Fruit fly (Drosophila melanogaster) whole organism, adult: ENCODE data around the gene Ibf2.

Source experiments
- CG11617 ChIP-seq: fragments of 200-800 bp; sonication (Bioruptor generic); optimal IDR thresholded peaks from 2 replicates; lab custom pipeline; 2017; ENCODE audit warnings: mild to moderate bottlenecking, missing biosample characterization, missing genetic modification reagents, missing genetic modification characterization
- CG12768 ChIP-seq: fragments of 200-800 bp; sonication (Bioruptor generic); optimal IDR thresholded peaks from 2 replicates; lab custom pipeline; 2017; ENCODE audit warnings: missing biosample characterization, missing genetic modification characterization, mild to moderate bottlenecking, moderate library complexity, missing genetic modification reagents
- CG14711 ChIP-seq: fragments of 200-800 bp; sonication (Bioruptor generic); optimal IDR thresholded peaks from 2 replicates; lab custom pipeline; 2018; ENCODE audit warnings: missing biosample characterization, mild to moderate bottlenecking, missing genetic modification characterization, moderate library complexity
- CG1620 ChIP-seq: fragments of 200-800 bp; sonication (Bioruptor generic); optimal IDR thresholded peaks from 2 replicates; lab custom pipeline; 2016; ENCODE audit warnings: missing biosample characterization, missing genetic modification characterization
- CG33017 ChIP-seq: fragments of 200-800 bp; sonication (Bioruptor generic); optimal IDR thresholded peaks from 2 replicates; lab custom pipeline; 2018; ENCODE audit warnings: missing biosample characterization, mild to moderate bottlenecking, missing genetic modification characterization, moderate library complexity
- CG5204 ChIP-seq: fragments of 200-800 bp; sonication (Bioruptor generic); optimal IDR thresholded peaks from 2 replicates; lab custom pipeline; 2016; ENCODE audit warnings: missing biosample characterization, missing genetic modification characterization
- CG7045 ChIP-seq: fragments of 200-800 bp; sonication (Bioruptor generic); optimal IDR thresholded peaks from 2 replicates; lab custom pipeline; 2017; ENCODE audit warnings: missing biosample characterization, mild to moderate bottlenecking, missing genetic modification characterization
- CG7101 ChIP-seq: fragments of 200-800 bp; sonication (Bioruptor generic); optimal IDR thresholded peaks from 2 replicates; lab custom pipeline; 2018; ENCODE audit warnings: missing biosample characterization, mild to moderate bottlenecking, missing genetic modification characterization, moderate library complexity
- Clk ChIP-seq: fragments of 200-800 bp; sonication (Bioruptor generic); optimal IDR thresholded peaks from 2 replicates; lab custom pipeline; 2017; ENCODE audit warnings: missing biosample characterization, missing genetic modification characterization
- Crg-1 ChIP-seq: fragments of 200-800 bp; sonication (Bioruptor generic); optimal IDR thresholded peaks from 2 replicates; lab custom pipeline; 2016; ENCODE audit warnings: missing biosample characterization, missing genetic modification characterization
- Hr96 ChIP-seq: fragments of 200-800 bp; sonication (Bioruptor generic); optimal IDR thresholded peaks from 2 replicates; lab custom pipeline; 2016; ENCODE audit warnings: missing biosample characterization, missing genetic modification characterization
- Mnt ChIP-seq: fragments of 200-800 bp; sonication (Bioruptor generic); optimal IDR thresholded peaks from 2 replicates; lab custom pipeline; 2016; ENCODE audit warnings: missing biosample characterization, mild to moderate bottlenecking, missing genetic modification characterization
- bab1 ChIP-seq: fragments of 200-800 bp; sonication (Bioruptor generic); optimal IDR thresholded peaks from 3 replicates; lab custom pipeline; 2019; ENCODE audit warnings: missing biosample characterization, mild to moderate bottlenecking, missing genetic modification characterization, moderate library complexity
- cic ChIP-seq: fragments of 200-800 bp; sonication (Bioruptor generic); optimal IDR thresholded peaks from 2 replicates; lab custom pipeline; 2017; ENCODE audit warnings: missing biosample characterization, mild to moderate bottlenecking, missing genetic modification characterization, moderate library complexity
- cnc ChIP-seq, 2 experiments: fragments of >200 bp; optimal IDR thresholded peaks; 2 replicates each; lab custom pipeline; 2017
- kay ChIP-seq: fragments of 200-800 bp; sonication (Bioruptor generic); peaks from one replicate; lab custom pipeline; 2016; ENCODE audit warnings: missing biosample characterization, missing genetic modification characterization, borderline replicate concordance
- ovo ChIP-seq: fragments of 200-800 bp; sonication (Bioruptor generic); optimal IDR thresholded peaks from 2 replicates; lab custom pipeline; 2016; ENCODE audit warnings: missing biosample characterization, missing genetic modification characterization
- pad ChIP-seq: fragments of 200-800 bp; sonication (Bioruptor generic); optimal IDR thresholded peaks from 3 replicates; lab custom pipeline; 2017; ENCODE audit warnings: missing biosample characterization, missing genetic modification characterization, mild to moderate bottlenecking, moderate library complexity, missing genetic modification reagents
- tj ChIP-seq: fragments of 200-800 bp; sonication (Bioruptor generic); optimal IDR thresholded peaks from 3 replicates; lab custom pipeline; 2017; ENCODE audit warnings: missing biosample characterization, mild to moderate bottlenecking, missing genetic modification characterization, moderate library complexity
- toe ChIP-seq: fragments of 200-800 bp; sonication (Bioruptor generic); optimal IDR thresholded peaks from 2 replicates; lab custom pipeline; 2016; ENCODE audit warnings: missing biosample characterization, missing genetic modification characterization

Ibf2 gene

DNA sequence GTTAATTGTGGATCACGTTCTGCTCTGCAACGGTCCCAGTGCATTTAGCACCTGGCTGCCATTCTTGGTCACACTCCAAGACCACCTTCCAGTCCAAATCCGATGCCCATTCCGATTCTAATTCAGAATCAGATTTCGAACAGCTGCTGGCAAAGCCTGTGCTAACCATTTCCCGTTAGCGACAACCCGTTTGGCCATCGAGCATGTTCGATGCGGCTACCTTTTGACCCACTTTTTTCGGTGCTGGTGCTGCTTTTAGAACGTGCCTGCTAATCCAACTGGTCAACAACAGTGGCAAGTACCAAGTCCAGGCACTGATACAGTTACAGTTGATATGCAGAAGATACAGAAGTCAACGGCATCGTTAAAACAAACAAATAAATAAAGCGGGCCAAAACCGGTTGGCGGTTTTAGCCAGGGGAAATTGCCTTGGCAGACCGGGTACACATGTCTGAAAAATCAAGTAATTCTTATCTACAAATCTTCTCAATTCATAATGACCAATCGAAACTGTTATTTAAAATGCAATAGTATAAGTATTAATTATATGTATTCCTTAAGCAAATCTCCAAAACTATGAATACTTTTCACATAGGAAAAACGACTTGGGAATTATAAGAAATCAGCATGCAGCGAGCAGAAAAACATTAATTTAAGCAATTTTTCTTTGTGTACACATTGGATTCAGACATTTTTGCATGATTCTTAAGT lies 9.1 kb downstream of the Ibf2 start:
- no peak for TF ChIP-seq kay (GFP tag; lab: Kevin White, UChicago)
- no peak for TF ChIP-seq Crg-1 (GFP tag; lab: Kevin White, UChicago)
- no peak for TF ChIP-seq CG12768
- TF ChIP-seq CG11617 (GFP tag; lab: Kevin White, UChicago): no peak
- no peak for TF ChIP-seq Mnt (GFP tag; lab: Kevin White, UChicago)
- TF ChIP-seq CG33017 (tag; lab: Kevin White, UChicago): no peak
- TF ChIP-seq toe: no peak
- TF ChIP-seq CG5204 (GFP tag; lab: Kevin White, UChicago): no peak
- TF ChIP-seq CG1620 (GFP tag; lab: Kevin White, UChicago): no peak
- no peak for TF ChIP-seq cnc (optimal IDR thresholded peaks at IDR 0.05; lab: Kevin White, UChicago)

DNA sequence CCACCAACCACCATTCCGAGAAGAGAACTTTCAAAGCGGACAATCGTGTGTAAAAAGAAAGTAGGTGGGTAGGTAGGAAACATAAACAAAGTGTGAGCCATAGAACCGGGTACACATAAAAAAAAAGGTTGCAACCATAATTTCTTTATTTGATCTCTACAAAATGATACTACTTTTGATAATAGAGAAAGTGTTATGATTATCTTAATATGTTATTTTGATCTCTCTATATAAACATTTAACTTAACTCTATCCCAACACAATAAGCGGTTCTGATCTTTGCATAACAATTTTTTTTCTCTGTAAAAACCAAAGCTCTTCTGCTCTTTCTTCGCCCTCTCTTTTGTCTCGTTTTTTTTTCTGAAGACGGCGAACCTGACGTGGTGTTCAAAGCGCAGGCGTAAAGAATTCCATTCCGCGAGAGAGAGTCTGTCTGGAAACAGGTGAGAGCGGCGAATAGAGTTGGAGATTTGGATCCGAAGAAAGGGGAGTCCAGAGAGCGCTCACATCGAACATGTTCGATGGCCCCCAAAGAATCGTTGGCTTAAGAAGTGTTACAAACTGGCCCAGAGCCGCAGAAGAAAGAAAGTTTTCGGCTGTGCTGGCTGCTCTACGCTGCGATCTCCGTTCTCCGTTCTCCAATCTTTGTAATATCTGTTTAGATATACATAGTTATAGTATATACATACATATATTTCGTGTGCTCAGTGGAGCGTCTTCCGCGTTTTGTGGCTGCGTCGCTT lies 11.3 kb downstream of the Ibf2 start:
- TF ChIP-seq Hr96 (GFP tag; lab: Kevin White, UChicago) (no peak), CG7045 (GFP tag; lab: Kevin White, UChicago) (no peak), ovo (GFP tag; lab: Kevin White, UChicago) (no peak), Clk (GFP tag; lab: Kevin White, UChicago) (no peak), CG7101 (tag; lab: Kevin White, UChicago) (peak; percentile 34), Crg-1 (GFP tag; lab: Kevin White, UChicago) (no peak), Mnt (GFP tag; lab: Kevin White, UChicago) (no peak), toe (no peak), bab1 (GFP tag; lab: Kevin White, UChicago) (peak; percentile 89), CG11617 (GFP tag; lab: Kevin White, UChicago) (no peak), tj (GFP tag; lab: Kevin White, UChicago) (no peak), CG14711 (peak; percentile 24), kay (GFP tag; lab: Kevin White, UChicago) (no peak)

DNA sequence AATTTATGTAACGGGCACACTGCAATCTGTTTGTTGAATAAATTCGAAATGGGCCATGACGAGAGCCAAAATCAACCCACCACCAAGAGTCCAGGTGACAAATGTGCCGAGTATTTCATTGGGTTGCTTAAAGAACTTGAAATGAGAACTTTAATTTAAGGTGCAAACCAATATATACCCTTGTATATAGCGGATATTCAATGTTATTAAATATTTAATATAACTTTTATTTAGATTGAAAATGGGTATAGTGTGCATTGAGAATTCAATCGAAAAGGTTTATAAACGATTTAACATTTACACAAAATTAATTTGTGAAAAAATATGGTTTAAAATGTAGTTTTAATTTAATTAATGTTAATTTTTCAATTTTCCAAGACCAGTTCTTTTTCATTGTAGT lies 11.9 kb downstream of the Ibf2 start, which contains the start of gene CG8420:
CG8420 (plus strand) TSS at position 284 of the 400 bp plus-strand sequence.
- no peak for TF ChIP-seq CG7101 (tag; lab: Kevin White, UChicago)
- TF ChIP-seq pad: no peak
- no peak for TF ChIP-seq Crg-1 (GFP tag; lab: Kevin White, UChicago)
- no peak for TF ChIP-seq CG5204 (GFP tag; lab: Kevin White, UChicago)
- TF ChIP-seq Clk (GFP tag; lab: Kevin White, UChicago): no peak
- no peak for TF ChIP-seq CG1620 (GFP tag; lab: Kevin White, UChicago)
- no peak for TF ChIP-seq CG11617 (GFP tag; lab: Kevin White, UChicago)
- no peak for TF ChIP-seq kay (GFP tag; lab: Kevin White, UChicago)
- no peak for TF ChIP-seq ovo (GFP tag; lab: Kevin White, UChicago)
- TF ChIP-seq cnc (optimal IDR thresholded peaks at IDR 0.05; lab: Kevin White, UChicago): no peak
- no peak for TF ChIP-seq cic (GFP tag; lab: Kevin White, UChicago)
- no peak for TF ChIP-seq tj (GFP tag; lab: Kevin White, UChicago)
- no peak for TF ChIP-seq CG33017 (tag; lab: Kevin White, UChicago)
- no peak for TF ChIP-seq CG12768
- TF ChIP-seq Hr96 (GFP tag; lab: Kevin White, UChicago): no peak
- no peak for TF ChIP-seq bab1 (GFP tag; lab: Kevin White, UChicago)
- no peak for TF ChIP-seq Mnt (GFP tag; lab: Kevin White, UChicago)
- TF ChIP-seq toe: no peak

DNA sequence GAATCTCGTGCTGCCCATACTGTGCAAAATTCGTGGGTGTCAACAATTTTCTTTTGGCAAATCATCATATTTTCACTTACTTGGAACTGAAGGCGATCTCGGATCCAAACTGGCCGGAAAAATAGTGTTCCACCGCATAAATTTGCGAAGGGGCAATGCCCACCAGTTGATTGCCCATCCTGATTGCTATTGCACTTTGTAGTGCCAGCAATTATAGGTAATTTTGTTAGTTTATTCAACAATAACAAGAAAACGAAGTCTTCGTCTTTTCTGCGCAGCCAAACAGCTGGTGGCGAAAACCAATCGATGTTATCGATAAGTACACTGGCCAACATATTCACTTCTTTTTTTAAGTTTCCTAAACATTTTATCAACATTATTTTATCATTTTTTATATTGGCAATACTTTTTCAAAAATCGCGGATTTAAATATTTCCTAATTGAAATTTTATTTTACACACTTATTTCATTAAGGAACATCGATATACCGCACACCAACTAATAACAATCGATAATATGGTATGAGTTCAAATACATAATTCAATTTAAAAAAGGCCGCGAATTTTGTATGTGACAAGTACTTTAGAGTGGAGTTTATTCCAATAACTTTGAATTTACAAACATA lies 12.6 kb downstream of the Ibf2 start, which contains the start of gene Vps15:
Vps15 (minus strand) TSS at position 294 of the 625 bp plus-strand sequence.
- TF ChIP-seq tj (GFP tag; lab: Kevin White, UChicago): peak; percentile 86
- peak; percentile 61 for TF ChIP-seq CG11617 (GFP tag; lab: Kevin White, UChicago)
- peak; percentile 35 for TF ChIP-seq pad
- peak; percentile 45 for TF ChIP-seq CG12768
- TF ChIP-seq toe: peak; percentile 48
- TF ChIP-seq ovo (GFP tag; lab: Kevin White, UChicago): no peak
- TF ChIP-seq Hr96 (GFP tag; lab: Kevin White, UChicago): no peak
- TF ChIP-seq Mnt (GFP tag; lab: Kevin White, UChicago): peak; percentile 27
- no peak for TF ChIP-seq cic (GFP tag; lab: Kevin White, UChicago)
- no peak for TF ChIP-seq CG5204 (GFP tag; lab: Kevin White, UChicago)
- TF ChIP-seq CG33017 (tag; lab: Kevin White, UChicago): peak; percentile 81
- peak; percentile 80 for TF ChIP-seq kay (GFP tag; lab: Kevin White, UChicago)
- no peak for TF ChIP-seq Clk (GFP tag; lab: Kevin White, UChicago)
- TF ChIP-seq CG1620 (GFP tag; lab: Kevin White, UChicago): peak; percentile 36
- peak; percentile 16 for TF ChIP-seq Crg-1 (GFP tag; lab: Kevin White, UChicago)
- peak; percentile 84 for TF ChIP-seq CG7101 (tag; lab: Kevin White, UChicago)
- peak; percentile 80 for TF ChIP-seq CG14711
- peak; percentile 92 for TF ChIP-seq bab1 (GFP tag; lab: Kevin White, UChicago)
- peak; percentile 72 for TF ChIP-seq CG7045 (GFP tag; lab: Kevin White, UChicago)
- no peak for TF ChIP-seq cnc (optimal IDR thresholded peaks at IDR 0.05; lab: Kevin White, UChicago)

DNA sequence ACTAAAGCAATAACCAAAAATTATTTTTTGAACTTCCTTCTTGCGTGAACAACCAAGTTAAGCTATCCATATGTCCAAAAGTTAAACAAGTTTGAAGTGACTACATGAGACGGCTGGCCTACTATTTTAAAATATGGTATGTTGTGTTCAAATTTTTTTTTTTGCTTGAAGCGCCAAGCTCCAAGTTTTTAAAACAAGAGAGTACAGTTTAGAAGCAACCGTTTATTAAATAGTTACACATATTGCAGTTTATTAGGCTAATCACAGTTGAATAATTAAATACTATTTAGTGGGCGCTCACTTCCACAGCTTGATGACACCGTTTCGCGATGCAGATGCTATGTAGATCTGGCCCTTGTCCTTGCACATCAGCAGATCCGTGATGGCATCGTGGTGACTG lies 17.7 kb downstream of the Ibf2 start, which contains the start of gene D1:
D1 (minus strand) TSS at position 101 of the 400 bp plus-strand sequence.
- TF ChIP-seq ovo (GFP tag; lab: Kevin White, UChicago): no peak
- no peak for TF ChIP-seq cnc (optimal IDR thresholded peaks at IDR 0.05; lab: Kevin White, UChicago)
- TF ChIP-seq Clk (GFP tag; lab: Kevin White, UChicago): no peak
- TF ChIP-seq CG5204 (GFP tag; lab: Kevin White, UChicago): no peak
- no peak for TF ChIP-seq Hr96 (GFP tag; lab: Kevin White, UChicago)
- no peak for TF ChIP-seq Mnt (GFP tag; lab: Kevin White, UChicago)
- TF ChIP-seq CG12768: no peak
- no peak for TF ChIP-seq CG33017 (tag; lab: Kevin White, UChicago)
- TF ChIP-seq tj (GFP tag; lab: Kevin White, UChicago): no peak
- TF ChIP-seq kay (GFP tag; lab: Kevin White, UChicago): no peak
- TF ChIP-seq CG7045 (GFP tag; lab: Kevin White, UChicago): no peak
- TF ChIP-seq bab1 (GFP tag; lab: Kevin White, UChicago): no peak
- no peak for TF ChIP-seq toe
- no peak for TF ChIP-seq CG14711
- no peak for TF ChIP-seq CG1620 (GFP tag; lab: Kevin White, UChicago)
- no peak for TF ChIP-seq CG11617 (GFP tag; lab: Kevin White, UChicago)
- TF ChIP-seq Crg-1 (GFP tag; lab: Kevin White, UChicago): no peak
- TF ChIP-seq CG7101 (tag; lab: Kevin White, UChicago): no peak
- no peak for TF ChIP-seq pad
